Fruit fly (Drosophila melanogaster) whole organism, embryonic: ENCODE results near the gene GIIIspla2.

Experiments
- Bteb2 ChIP-seq: fragments of 200-800 bp; sonication (Bioruptor generic); optimal IDR thresholded peaks from 2 replicates; lab custom pipeline; 2016; ENCODE audit warnings: missing biosample characterization, missing genetic modification characterization
- CG1024 ChIP-seq: fragments of 200-800 bp; sonication (Bioruptor generic); IDR thresholded peaks from 2 replicates; pipeline ENCODE4 v1.3.6; 2022; ENCODE audit warnings: missing biosample characterization, missing genetic modification characterization
- CG10366 ChIP-seq: fragments of 200-800 bp; sonication (Bioruptor generic); IDR thresholded peaks from 2 replicates; pipeline ENCODE4 v1.3.6; 2022; ENCODE audit warnings: missing biosample characterization, missing genetic modification characterization
- CG10431 ChIP-seq: fragments of 200-800 bp; sonication (Bioruptor generic); optimal IDR thresholded peaks from 3 replicates; lab custom pipeline; 2018; ENCODE audit warnings: missing biosample characterization, mild to moderate bottlenecking, missing genetic modification characterization
- CG10959 ChIP-seq: fragments of 200-800 bp; sonication (Bioruptor generic); IDR thresholded peaks from 2 replicates; pipeline ENCODE4 v1.3.6; 2022; ENCODE audit warnings: missing biosample characterization, missing genetic modification characterization
- CG11085 ChIP-seq: fragments of 200-800 bp; sonication (Bioruptor generic); IDR thresholded peaks from 2 replicates; pipeline ENCODE4 v1.3.6; 2022; ENCODE audit warnings: missing biosample characterization, missing genetic modification characterization
- CG11696 ChIP-seq: fragments of 200-800 bp; sonication (Bioruptor generic); IDR thresholded peaks from 2 replicates; pipeline ENCODE4 v1.3.6; 2022; ENCODE audit warnings: missing biosample characterization, missing genetic modification characterization
- CG12299 ChIP-seq: fragments of 200-800 bp; sonication (Bioruptor generic); optimal IDR thresholded peaks from 2 replicates; lab custom pipeline; 2018; ENCODE audit warnings: missing biosample characterization, mild to moderate bottlenecking, missing genetic modification characterization
- CG15073 ChIP-seq: fragments of 200-800 bp; sonication (Bioruptor generic); optimal IDR thresholded peaks from 2 replicates; lab custom pipeline; 2016; ENCODE audit warnings: missing biosample characterization, missing genetic modification characterization
- CG18619 ChIP-seq: fragments of 200-800 bp; sonication (Bioruptor generic); optimal IDR thresholded peaks from 3 replicates; lab custom pipeline; 2017; ENCODE audit warnings: missing biosample characterization, mild to moderate bottlenecking, missing genetic modification characterization
- CG2116 ChIP-seq: fragments of 200-800 bp; sonication (Bioruptor generic); optimal IDR thresholded peaks from 3 replicates; lab custom pipeline; 2018; ENCODE audit warnings: missing biosample characterization, mild to moderate bottlenecking, missing genetic modification characterization
- CG2712 ChIP-seq: fragments of 200-800 bp; optimal IDR thresholded peaks from 3 replicates; lab custom pipeline; 2019; ENCODE audit warnings: missing biosample characterization, mild to moderate bottlenecking, missing genetic modification characterization, moderate library complexity
- CG34422 ChIP-seq: fragments of 200-800 bp; sonication (Bioruptor generic); IDR thresholded peaks from 3 replicates; pipeline ENCODE4 v1.3.6; 2022; ENCODE audit warnings: missing biosample characterization, missing genetic modification characterization
- CG4404 ChIP-seq: fragments of 200-800 bp; sonication (Bioruptor generic); IDR thresholded peaks from 2 replicates; pipeline ENCODE4 v1.3.6; 2022; ENCODE audit warnings: missing biosample characterization, missing genetic modification characterization
- CG6765 ChIP-seq: fragments of 200-800 bp; sonication (Bioruptor generic); optimal IDR thresholded peaks from 3 replicates; lab custom pipeline; 2017; ENCODE audit warnings: missing biosample characterization, mild to moderate bottlenecking, missing genetic modification characterization
- CG6813 ChIP-seq: fragments of 200-800 bp; sonication (Bioruptor generic); optimal IDR thresholded peaks from 2 replicates; lab custom pipeline; 2017; ENCODE audit warnings: missing biosample characterization, missing genetic modification characterization, mild to moderate bottlenecking, moderate library complexity, missing genetic modification reagents
- CG7357 ChIP-seq: fragments of 200-800 bp; sonication (Bioruptor generic); IDR thresholded peaks from 3 replicates; pipeline ENCODE4 v1.3.6; 2022; ENCODE audit warnings: missing biosample characterization, missing genetic modification characterization
- CG8281 ChIP-seq: fragments of 200-800 bp; sonication (Bioruptor generic); optimal IDR thresholded peaks from 2 replicates; lab custom pipeline; 2018; ENCODE audit warnings: missing biosample characterization, mild to moderate bottlenecking, missing genetic modification characterization, moderate library complexity
- CG9215 ChIP-seq: fragments of 200-800 bp; sonication (Bioruptor generic); IDR thresholded peaks from 2 replicates; pipeline ENCODE4 v1.3.6; 2022; ENCODE audit warnings: missing biosample characterization, missing genetic modification characterization
- CG9609 ChIP-seq: fragments of 200-800 bp; sonication (Bioruptor generic); optimal IDR thresholded peaks from 3 replicates; lab custom pipeline; 2016; ENCODE audit warnings: missing biosample characterization, missing genetic modification characterization
- CG9876 ChIP-seq: fragments of 200-800 bp; sonication (Bioruptor generic); optimal IDR thresholded peaks from 2 replicates; lab custom pipeline; 2016; ENCODE audit warnings: missing biosample characterization, missing genetic modification characterization
- CkIIα-i1 ChIP-seq: fragments of 200-800 bp; sonication (Bioruptor generic); IDR thresholded peaks from 2 replicates; pipeline ENCODE4 v1.3.6; 2022; ENCODE audit warnings: missing biosample characterization, missing genetic modification characterization
- Dp ChIP-seq: fragments of 200-800 bp; sonication (Bioruptor generic); optimal IDR thresholded peaks from 2 replicates; lab custom pipeline; 2018; ENCODE audit warnings: missing biosample characterization, mild to moderate bottlenecking, missing genetic modification characterization, moderate library complexity
- Gsc ChIP-seq: fragments of 200-800 bp; sonication (Bioruptor generic); IDR thresholded peaks from 2 replicates; pipeline ENCODE4 v1.3.6; 2022; ENCODE audit warnings: missing biosample characterization, missing genetic modification characterization
- Hr39 ChIP-seq: fragments of >200 bp; optimal IDR thresholded peaks from 2 replicates; lab custom pipeline; 2017
- Hr78 ChIP-seq, 2 experiments: fragments of 200-800 bp in 1 of 2; fragments of >200 bp in 1 of 2; sonication (Bioruptor generic) in 1 of 2; optimal IDR thresholded peaks; 2 replicates each; lab custom pipeline; 2017 to 2019; ENCODE audit warnings: missing biosample characterization in 2 of 2, missing genetic modification characterization in 2 of 2, mild to moderate bottlenecking in 1 of 2, moderate library complexity in 1 of 2
- NC2α ChIP-seq: fragments of 200-800 bp; sonication (Bioruptor generic); optimal IDR thresholded peaks from 2 replicates; lab custom pipeline; 2016; ENCODE audit warnings: missing biosample characterization, missing genetic modification characterization
- Neu2 ChIP-seq: fragments of 200-800 bp; sonication (Bioruptor generic); optimal IDR thresholded peaks from 3 replicates; lab custom pipeline; 2016; ENCODE audit warnings: missing biosample characterization, missing genetic modification characterization, borderline replicate concordance
- Oaz ChIP-seq: fragments of 200-800 bp; sonication (Bioruptor generic); IDR thresholded peaks from 2 replicates; pipeline ENCODE4 v1.3.6; 2022; ENCODE audit warnings: missing biosample characterization, missing genetic modification characterization
- Vsx1 ChIP-seq: fragments of 200-800 bp; sonication (Bioruptor generic); optimal IDR thresholded peaks from 2 replicates; lab custom pipeline; 2017; ENCODE audit warnings: missing biosample characterization, mild to moderate bottlenecking, missing genetic modification characterization, missing genetic modification reagents
- bowl ChIP-seq: fragments of 200-800 bp; sonication (Bioruptor generic); IDR thresholded peaks from 2 replicates; pipeline ENCODE4 v1.3.6; 2022; ENCODE audit warnings: missing biosample characterization, missing genetic modification characterization
- btn ChIP-seq: fragments of 200-800 bp; sonication (Bioruptor generic); optimal IDR thresholded peaks from 2 replicates; lab custom pipeline; 2016; ENCODE audit warnings: missing biosample characterization, missing genetic modification characterization
- crc ChIP-seq: fragments of 200-800 bp; sonication (Bioruptor generic); optimal IDR thresholded peaks from 2 replicates; lab custom pipeline; 2016; ENCODE audit warnings: missing biosample characterization, missing genetic modification characterization
- crol ChIP-seq: fragments of 200-800 bp; sonication (Bioruptor generic); IDR thresholded peaks from 2 replicates; pipeline ENCODE4 v1.3.6; 2022; ENCODE audit warnings: missing biosample characterization, missing genetic modification characterization
- dpn ChIP-seq, 2 experiments: fragments of 200-800 bp; sonication (Bioruptor generic); optimal IDR thresholded peaks; 3 replicates each; lab custom pipeline; 2016; ENCODE audit warnings: missing biosample characterization in 2 of 2, missing genetic modification characterization in 2 of 2
- en ChIP-seq: fragments of 200-800 bp; sonication (Bioruptor generic); optimal IDR thresholded peaks from 2 replicates; lab custom pipeline; 2016; ENCODE audit warnings: missing biosample characterization, missing genetic modification characterization
- gcm2 ChIP-seq: fragments of 200-800 bp; sonication (Bioruptor generic); optimal IDR thresholded peaks from 2 replicates; lab custom pipeline; 2016; ENCODE audit warnings: missing biosample characterization, missing genetic modification characterization
- gsb ChIP-seq: fragments of 200-800 bp; sonication (Bioruptor generic); IDR thresholded peaks from 2 replicates; pipeline ENCODE4 v1.3.6; 2022; ENCODE audit warnings: missing biosample characterization, missing genetic modification characterization
- hbn ChIP-seq: fragments of 200-800 bp; sonication (Bioruptor generic); IDR thresholded peaks from 2 replicates; pipeline ENCODE4 v1.3.6; 2022; ENCODE audit warnings: missing biosample characterization, missing genetic modification characterization; ENCODE audit not compliant: partially characterized antibody
- hth ChIP-seq: fragments of >200 bp; optimal IDR thresholded peaks from 2 replicates; lab custom pipeline; 2017; ENCODE audit warnings: inconsistent platforms
- lov ChIP-seq, 2 experiments: fragments of 200-800 bp in 1 of 2; fragments of >200 bp in 1 of 2; sonication (Bioruptor generic) in 1 of 2; IDR thresholded peaks in 1 of 2; optimal IDR thresholded peaks in 1 of 2; 2 replicates in 1 of 2; 3 replicates in 1 of 2; pipeline versions ENCODE4 v1.3.6 to Lab custom; 2017 to 2022; ENCODE audit warnings: missing biosample characterization in 1 of 2, missing genetic modification characterization in 1 of 2
- p53 ChIP-seq: fragments of 200-800 bp; sonication (Bioruptor generic); optimal IDR thresholded peaks from 2 replicates; lab custom pipeline; 2016; ENCODE audit warnings: missing biosample characterization, missing genetic modification characterization
- pita ChIP-seq: fragments of 200-800 bp; sonication (Bioruptor generic); optimal IDR thresholded peaks from 2 replicates; lab custom pipeline; 2017; ENCODE audit warnings: missing biosample characterization, mild to moderate bottlenecking, missing genetic modification characterization
- schlank ChIP-seq: fragments of 200-800 bp; sonication (Bioruptor generic); optimal IDR thresholded peaks from 2 replicates; lab custom pipeline; 2018; ENCODE audit warnings: missing biosample characterization, mild to moderate bottlenecking, missing genetic modification characterization
- sens-2 ChIP-seq: fragments of 200-800 bp; sonication (Bioruptor generic); IDR thresholded peaks from 2 replicates; pipeline ENCODE4 v1.3.6; 2022; ENCODE audit warnings: missing biosample characterization, missing genetic modification characterization
- shn ChIP-seq: fragments of 200-800 bp; sonication (Bioruptor generic); optimal IDR thresholded peaks from 3 replicates; lab custom pipeline; 2016; ENCODE audit warnings: missing biosample characterization, missing genetic modification characterization
- sr ChIP-seq: fragments of 200-800 bp; sonication (Bioruptor generic); IDR thresholded peaks from 3 replicates; pipeline ENCODE4 v1.3.6; 2022; ENCODE audit warnings: missing biosample characterization, missing genetic modification characterization
- ttk ChIP-seq: fragments of 200-800 bp; sonication (Bioruptor generic); IDR thresholded peaks from 2 replicates; pipeline ENCODE4 v2.1.2; 2022; ENCODE audit warnings: missing biosample characterization, missing genetic modification characterization
- unpg ChIP-seq: fragments of 200-800 bp; sonication (Bioruptor generic); optimal IDR thresholded peaks from 3 replicates; lab custom pipeline; 2018; ENCODE audit warnings: missing biosample characterization, mild to moderate bottlenecking, missing genetic modification characterization, moderate library complexity
- zen2 ChIP-seq: fragments of 200-800 bp; sonication (Bioruptor generic); IDR thresholded peaks from 3 replicates; pipeline ENCODE4 v1.3.6; 2022; ENCODE audit warnings: missing biosample characterization, missing genetic modification characterization; ENCODE audit not compliant: partially characterized antibody
- zfh1 ChIP-seq: fragments of 200-800 bp; sonication (Bioruptor generic); IDR thresholded peaks from 3 replicates; pipeline ENCODE4 v1.3.6; 2022; ENCODE audit warnings: missing biosample characterization, missing genetic modification characterization

Gene GIIIspla2

DNA sequence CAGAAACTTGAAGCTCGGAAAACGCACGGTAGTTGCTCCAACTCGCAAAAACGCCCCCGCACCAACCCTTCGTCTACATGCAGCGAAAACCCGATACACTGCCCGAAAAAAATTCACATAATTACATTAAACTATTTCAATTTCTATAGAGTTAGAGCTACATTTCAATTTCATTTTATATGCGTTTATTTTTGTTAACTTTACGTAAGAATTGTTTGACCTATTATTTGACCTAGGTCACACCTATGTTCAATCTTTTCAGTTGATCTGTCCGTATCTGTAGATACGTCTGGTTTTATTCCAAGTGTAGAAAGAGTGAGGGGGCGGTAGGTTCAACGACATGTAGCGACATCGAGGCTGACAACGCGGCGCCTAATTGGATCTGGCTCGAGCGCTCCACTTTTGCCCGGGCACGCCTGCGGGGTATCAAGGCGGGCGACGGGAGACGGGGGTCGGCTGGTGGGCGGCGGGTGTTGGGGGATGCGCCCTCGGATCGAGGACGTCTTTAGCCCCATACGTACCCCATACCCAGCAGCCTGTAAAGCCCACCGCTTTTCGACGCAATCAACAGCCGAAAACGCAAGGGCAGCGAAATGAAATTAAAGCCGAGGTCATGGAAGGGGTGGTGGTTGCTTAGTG, 45.4 kb downstream of the GIIIspla2 start (continued):
- TF ChIP-seq pita (no peak), sens-2 (no peak), Hr78 (GFP tag; optimal IDR thresholded peaks at IDR 0.05; lab: Kevin White, UChicago) (no peak), CG1024 (no peak), CG9609 (GFP tag; lab: Kevin White, UChicago) (no peak), schlank (tag; lab: Kevin White, UChicago) (no peak), CG12299 (no peak), CG11085 (GFP tag; lab: Robert Waterston, UW) (no peak), unpg (GFP tag; lab: Kevin White, UChicago) (peak; percentile 27), p53 (GFP tag; lab: Kevin White, UChicago) (no peak), CG9215 (GFP tag; lab: Robert Waterston, UW) (no peak), gsb (GFP tag; lab: Robert Waterston, UW) (no peak), en (GFP tag; lab: Kevin White, UChicago) (no peak), Vsx1 (GFP tag; lab: Kevin White, UChicago) (no peak), crc (GFP tag; lab: Kevin White, UChicago) (no peak), hbn (no peak), zfh1 (GFP tag; lab: Robert Waterston, UW) (no peak), Bteb2 (GFP tag; lab: Kevin White, UChicago) (no peak), CG7357 (no peak), CG9876 (GFP tag; lab: Kevin White, UChicago) (no peak), Hr39 (peak; percentile 7), sr (GFP tag; lab: Robert Waterston, UW) (0 out of 3 replicates have a peak, but pooled peaks have one; percentile 23), CG4404 (GFP tag; lab: Robert Waterston, UW) (no peak), Gsc (GFP tag; lab: Robert Waterston, UW) (no peak), CG10366 (GFP tag; lab: Robert Waterston, UW) (peak; percentile 24; the same call in 1 of the 2 replicates), CG10431 (GFP tag; lab: Kevin White, UChicago) (no peak), CG15073 (GFP tag; lab: Kevin White, UChicago) (no peak), CG2712 (tag; lab: Kevin White, UChicago) (peak; percentile 15), Dp (GFP tag; lab: Kevin White, UChicago) (no peak), zen2 (no peak), bowl (no peak), crol (GFP tag; lab: Robert Waterston, UW) (peak; percentile 62; the same call in 1 of the 2 replicates), hth (lab: Kevin White, UChicago) (no peak), CkIIα-i1 (GFP tag; lab: Robert Waterston, UW) (no peak), gcm2 (GFP tag; lab: Kevin White, UChicago) (no peak), CG6765 (GFP tag; lab: Kevin White, UChicago) (peak; percentile 4), shn (no peak), CG34422 (GFP tag; lab: Robert Waterston, UW) (0 out of 3 replicates have a peak, but pooled peaks have one; percentile 28), CG8281 (tag; lab: Kevin White, UChicago) (no peak), lov (optimal IDR thresholded peaks at IDR 0.05; lab: Kevin White, UChicago) (no peak), lov (GFP tag; IDR thresholded peaks at IDR 0.05; lab: Robert Waterston, UW) (no peak), dpn (GFP tag; optimal IDR thresholded peaks at IDR 0.05; lab: Kevin White, UChicago) (no peak), CG6813 (GFP tag; lab: Kevin White, UChicago) (no peak), Oaz (GFP tag; lab: Robert Waterston, UW) (no peak), NC2α (GFP tag; lab: Kevin White, UChicago) (no peak), CG2116 (no peak), CG18619 (GFP tag; lab: Kevin White, UChicago) (no peak), Neu2 (GFP tag; lab: Kevin White, UChicago) (no peak), CG10959 (no peak), btn (GFP tag; lab: Kevin White, UChicago) (no peak), CG11696 (GFP tag; lab: Robert Waterston, UW) (no peak), ttk (no peak)
